Worm (Caenorhabditis elegans): ENCODE results near the gene pepm-1.

The pepm-1 gene

ce11 chrV:14324502-14325467, 4.1 kb upstream of the pepm-1 start, which contains the start of the genes F47B8.4 and F47B8.18 (continued):
- no peak for TF ChIP-seq snpc-3.4 (tag; optimal IDR thresholded peaks at IDR 0.05)
- no peak for TF ChIP-seq bed-1 (GFP tag; IDR thresholded peaks at IDR 0.05)
- TF ChIP-seq Y56A3A.18 (GFP tag; IDR thresholded peaks at IDR 0.05), result no peak
- TF ChIP-seq cebp-1 (GFP tag; IDR thresholded peaks at IDR 0.05), result 0 out of 2 replicates have a peak, but pooled peaks have one; percentile 15
- TF ChIP-seq cebp-1 (tag; optimal IDR thresholded peaks at IDR 0.05), result no peak
- no peak for TF ChIP-seq gei-17 (GFP tag; optimal IDR thresholded peaks at IDR 0.05)
- no peak for TF ChIP-seq T07F8.4 (tag; optimal IDR thresholded peaks at IDR 0.05)

DNA sequence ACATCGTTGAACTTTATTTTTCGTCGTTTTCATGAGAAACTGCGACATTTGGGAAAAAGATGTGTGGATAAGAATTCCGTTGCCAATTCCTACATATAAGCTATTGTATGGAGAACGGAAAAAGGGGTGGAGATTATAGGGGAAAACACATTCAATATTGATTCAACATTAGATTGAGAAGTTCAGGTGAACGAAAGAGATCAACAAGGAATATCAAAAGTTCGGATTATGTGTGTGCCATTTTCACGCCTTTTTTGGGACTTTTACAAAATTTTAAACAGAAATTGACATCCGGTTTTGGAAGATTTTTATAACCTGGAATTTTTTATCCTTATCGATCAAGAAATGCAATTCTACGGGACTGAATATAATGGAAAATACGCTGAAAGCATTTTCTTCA, 1.1 kb upstream of the pepm-1 start, which contains the start of gene F47B8.5:
Gene F47B8.5, minus strand, starts transcription at position 101 of the 400 bp plus-strand sequence.
- TF ChIP-seq Y67H2A.10 (GFP tag; conservative IDR thresholded peaks at IDR 0.05), result no peak
- TF ChIP-seq rcor-1 (GFP tag; IDR thresholded peaks at IDR 0.05), result no peak
- TF ChIP-seq F57A8.1 (GFP tag; optimal IDR thresholded peaks at IDR 0.05), result no peak
- no peak for TF ChIP-seq atf-7 (tag; optimal IDR thresholded peaks at IDR 0.05)
- TF ChIP-seq attf-3 (GFP tag; conservative IDR thresholded peaks at IDR 0.05), result no peak
- TF ChIP-seq cebp-2 (GFP tag; IDR thresholded peaks at IDR 0.05), result no peak
- no peak for TF ChIP-seq F10E7.11 (tag; optimal IDR thresholded peaks at IDR 0.05)

- TF ChIP-seq ccch-3 (GFP tag; optimal IDR thresholded peaks at IDR 0.05), result no peak
These were observed 2.6 kb downstream of the pepm-1 start, which contains the start of gene F47B8.8 for ce11 chrV:14331477-14331876. F47B8.8 (plus strand) TSS chrV:14331733.

- TF ChIP-seq nfya-2 (GFP tag; IDR thresholded peaks at IDR 0.05), result no peak
- TF ChIP-seq ZK185.1 (tag; optimal IDR thresholded peaks at IDR 0.05; ENCODE audit: poor library complexity, severe bottlenecking), result no peak
- TF ChIP-seq dpff-1 (tag; optimal IDR thresholded peaks at IDR 0.05), result no peak
- TF ChIP-seq ztf-25 (GFP tag; IDR thresholded peaks at IDR 0.05), result no peak
- TF ChIP-seq B0336.3 (GFP tag; IDR thresholded peaks at IDR 0.05), result no peak
- TF ChIP-seq lin-54 (GFP tag; optimal IDR thresholded peaks at IDR 0.05), result no peak
- no peak for TF ChIP-seq lin-40 (tag; optimal IDR thresholded peaks at IDR 0.05)
- TF ChIP-seq K12H6.12 (tag; optimal IDR thresholded peaks at IDR 0.05), result no peak
- TF ChIP-seq sptf-2 (GFP tag; optimal IDR thresholded peaks at IDR 0.05), result no peak
- TF ChIP-seq pbrm-1 (GFP tag; IDR thresholded peaks at IDR 0.05), result no peak
- TF ChIP-seq hlh-26 (GFP tag; conservative IDR thresholded peaks at IDR 0.05), result no peak
- TF ChIP-seq nhr-120 (GFP tag; IDR thresholded peaks at IDR 0.05), result no peak
- no peak for TF ChIP-seq ztf-28 (GFP tag; IDR thresholded peaks at IDR 0.05)
- no peak for TF ChIP-seq ztf-18 (tag; optimal IDR thresholded peaks at IDR 0.05)
- no peak for TF ChIP-seq T07F8.4 (tag; optimal IDR thresholded peaks at IDR 0.05)
- TF ChIP-seq Y53G8AR.9 (GFP tag; conservative IDR thresholded peaks at IDR 0.05), result no peak
These were observed 4.2 kb downstream of the pepm-1 start, which contains the start of gene srm-4 for ce11 chrV:14333116-14333515. srm-4 (plus strand) TSS chrV:14333416.

- TF ChIP-seq hrde-1 (tag; optimal IDR thresholded peaks at IDR 0.05; ENCODE audit: borderline replicate concordance) (no peak), F23B12.7 (tag; optimal IDR thresholded peaks at IDR 0.05; ENCODE audit: insufficient read depth) (no peak), F37B4.10 (GFP tag; IDR thresholded peaks at IDR 0.05) (no peak), nfya-1 (tag; optimal IDR thresholded peaks at IDR 0.05; ENCODE audit: borderline replicate concordance, insufficient read depth) (no peak), dpl-1 (GFP tag; optimal IDR thresholded peaks at IDR 0.05) (no peak), unc-130 (GFP tag; optimal IDR thresholded peaks at IDR 0.05) (no peak), let-526 (GFP tag; IDR thresholded peaks at IDR 0.05) (no peak), lin-54 (GFP tag; optimal IDR thresholded peaks at IDR 0.05) (no peak), mcd-1 (GFP tag; IDR thresholded peaks at IDR 0.05) (no peak), cebp-1 (GFP tag; IDR thresholded peaks at IDR 0.05) (no peak), cebp-1 (tag; optimal IDR thresholded peaks at IDR 0.05) (no peak), bed-1 (GFP tag; IDR thresholded peaks at IDR 0.05) (no peak), zim-3 (tag; optimal IDR thresholded peaks at IDR 0.05) (no peak), B0261.1 (tag; optimal IDR thresholded peaks at IDR 0.05) (no peak), egrh-3 (GFP tag; IDR thresholded peaks at IDR 0.05) (no peak)
These were observed 6.0 kb downstream of the pepm-1 start, which contains the start of gene srm-5 for ce11 chrV:14334901-14335300. srm-5 (plus strand) TSS chrV:14335201.
